Worm (Caenorhabditis elegans) whole organism, late embryonic: ENCODE data around the gene adh-5.

Source experiments
- K02D7.2 ChIP-seq: sonication (generic microtip); optimal IDR thresholded peaks from 2 replicates; lab custom pipeline; 2017; ENCODE audit warnings: mild to moderate bottlenecking, missing genetic modification characterization, missing compliant biosample characterization
- Y22D7AL.16 ChIP-seq: sonication (generic microtip); optimal IDR thresholded peaks from 2 replicates; lab custom pipeline; 2016; ENCODE audit warnings: missing genetic modification characterization, missing compliant biosample characterization
- ahr-1 ChIP-seq: sonication (generic microtip); optimal IDR thresholded peaks from 2 replicates; lab custom pipeline; 2016; ENCODE audit warnings: missing genetic modification characterization, missing compliant biosample characterization
- ama-1 ChIP-seq: fragments of 150-350 bp; optimal IDR thresholded peaks from 2 replicates; lab custom pipeline; 2014
- ceh-14 ChIP-seq: sonication (generic microtip); optimal IDR thresholded peaks from 2 replicates; lab custom pipeline; 2016; ENCODE audit warnings: missing genotype, missing genetic modification characterization, missing compliant biosample characterization
- ceh-18 ChIP-seq: sonication (generic microtip); optimal IDR thresholded peaks from 2 replicates; lab custom pipeline; 2016; ENCODE audit warnings: missing genetic modification characterization, missing compliant biosample characterization
- ceh-30 ChIP-seq: fragments of 150-350 bp; optimal IDR thresholded peaks from 2 replicates; lab custom pipeline; 2014; ENCODE audit warnings: missing biosample characterization, missing genetic modification characterization
- dmd-4 ChIP-seq: sonication (generic microtip); optimal IDR thresholded peaks from 2 replicates; lab custom pipeline; 2016; ENCODE audit warnings: borderline replicate concordance, missing genetic modification characterization, missing compliant biosample characterization
- elt-4 ChIP-seq: sonication (generic microtip); optimal IDR thresholded peaks from 2 replicates; lab custom pipeline; 2016; ENCODE audit warnings: missing genetic modification characterization, missing compliant biosample characterization
- nhr-11 ChIP-seq: fragments of 150-350 bp; optimal IDR thresholded peaks from 2 replicates; lab custom pipeline; 2014; ENCODE audit warnings: missing biosample characterization, missing genetic modification characterization
- npax-4 ChIP-seq: sonication (generic microtip); optimal IDR thresholded peaks from 2 replicates; lab custom pipeline; 2016; ENCODE audit warnings: missing genetic modification characterization, missing compliant biosample characterization
- pqm-1 ChIP-seq: sonication (generic microtip); optimal IDR thresholded peaks from 2 replicates; lab custom pipeline; 2016; ENCODE audit warnings: missing genetic modification characterization, missing compliant biosample characterization
- sdc-2 ChIP-seq: sonication (generic microtip); optimal IDR thresholded peaks from 2 replicates; lab custom pipeline; 2016; ENCODE audit warnings: missing genotype, missing genetic modification characterization, missing compliant biosample characterization

DNA sequence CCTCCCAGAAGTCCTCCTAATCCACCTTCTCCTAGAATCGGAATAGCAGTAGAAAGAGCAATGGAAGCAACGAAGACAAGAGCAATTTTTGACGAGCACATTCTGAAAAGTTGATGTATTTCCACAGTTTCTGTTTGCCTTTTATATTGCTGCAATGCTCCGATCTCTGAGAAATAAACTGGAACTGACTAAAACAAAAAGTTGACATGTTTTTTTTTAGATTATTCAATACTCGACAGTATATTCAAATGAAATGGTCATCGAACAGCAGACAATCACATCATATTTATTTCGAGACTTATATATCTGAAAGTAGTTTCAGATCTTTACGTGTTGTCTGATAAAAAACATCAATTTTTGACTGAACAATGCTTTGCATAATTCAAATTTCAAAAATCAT, 21.2 kb upstream of the adh-5 start, which contains the start of gene srlf-21:
- no peak for TF ChIP-seq pqm-1 (tag; lab: Kevin White, UChicago)
- TF ChIP-seq ahr-1 (tag; lab: Kevin White, UChicago): no peak
- no peak for TF ChIP-seq ceh-18
- no peak for TF ChIP-seq dmd-4 (tag; lab: Kevin White, UChicago)
- TF ChIP-seq nhr-11: no peak
- no peak for TF ChIP-seq Y22D7AL.16 (tag; lab: Kevin White, UChicago)
- TF ChIP-seq ama-1: no peak
- TF ChIP-seq ceh-14 (tag; lab: Kevin White, UChicago): no peak
- no peak for TF ChIP-seq sdc-2 (tag; lab: Kevin White, UChicago)
- TF ChIP-seq elt-4 (tag; lab: Kevin White, UChicago): no peak
- no peak for TF ChIP-seq npax-4
- no peak for TF ChIP-seq ceh-30 (tag; lab: Kevin White, UChicago)
- TF ChIP-seq K02D7.2 (tag; lab: Kevin White, UChicago): no peak
